Worm (Caenorhabditis elegans) whole organism, late embryonic: Measurements from ENCODE around the gene W07E11.1.
A peak's percentile ranks its signal among the peaks of the same experiment; 100 is the strongest.

Source experiments
- C08G9.2 ChIP-seq: sonication (generic microtip); optimal IDR thresholded peaks from 2 replicates; lab custom pipeline; 2016; ENCODE audit warnings: mild to moderate bottlenecking, missing genetic modification characterization, moderate library complexity, missing compliant biosample characterization
- C38D4.7 ChIP-seq: fragments of 200-800 bp; sonication (Bioruptor generic); optimal IDR thresholded peaks from 2 replicates; lab custom pipeline; 2018; ENCODE audit warnings: mild to moderate bottlenecking, missing genetic modification characterization, moderate library complexity, missing compliant biosample characterization
- K02D7.2 ChIP-seq: sonication (generic microtip); optimal IDR thresholded peaks from 2 replicates; lab custom pipeline; 2017; ENCODE audit warnings: mild to moderate bottlenecking, missing genetic modification characterization, missing compliant biosample characterization
- K09A11.1 ChIP-seq: sonication (generic microtip); optimal IDR thresholded peaks from 2 replicates; lab custom pipeline; 2017; ENCODE audit warnings: antibody characterized with exemption, mild to moderate bottlenecking, missing genetic modification characterization, missing compliant biosample characterization; ENCODE audit not compliant: insufficient read depth
- Y22D7AL.16 ChIP-seq: sonication (generic microtip); optimal IDR thresholded peaks from 2 replicates; lab custom pipeline; 2016; ENCODE audit warnings: missing genetic modification characterization, missing compliant biosample characterization
- ama-1 ChIP-seq: fragments of 150-350 bp; optimal IDR thresholded peaks from 2 replicates; lab custom pipeline; 2014
- ceh-14 ChIP-seq: sonication (generic microtip); optimal IDR thresholded peaks from 2 replicates; lab custom pipeline; 2016; ENCODE audit warnings: missing genotype, missing genetic modification characterization, missing compliant biosample characterization
- ceh-24 ChIP-seq: sonication (generic microtip); optimal IDR thresholded peaks from 2 replicates; lab custom pipeline; 2016; ENCODE audit warnings: mild to moderate bottlenecking, missing genetic modification characterization, missing compliant biosample characterization
- ceh-6 ChIP-seq: fragments of 200-800 bp; sonication (Bioruptor generic); optimal IDR thresholded peaks from 2 replicates; lab custom pipeline; 2018; ENCODE audit warnings: mild to moderate bottlenecking, missing genetic modification characterization, missing compliant biosample characterization
- che-1 ChIP-seq: sonication (generic microtip); optimal IDR thresholded peaks from 2 replicates; lab custom pipeline; 2016; ENCODE audit warnings: mild to moderate bottlenecking, missing genetic modification characterization, missing compliant biosample characterization
- elt-2 ChIP-seq: sonication (generic microtip); optimal IDR thresholded peaks from 2 replicates; lab custom pipeline; 2016; ENCODE audit warnings: missing genetic modification reagents, missing genetic modification characterization, missing compliant biosample characterization
- elt-4 ChIP-seq: sonication (generic microtip); optimal IDR thresholded peaks from 2 replicates; lab custom pipeline; 2016; ENCODE audit warnings: missing genetic modification characterization, missing compliant biosample characterization
- hlh-15 ChIP-seq: sonication (generic microtip); optimal IDR thresholded peaks from 2 replicates; lab custom pipeline; 2016; ENCODE audit warnings: missing genetic modification characterization, missing compliant biosample characterization
- hlh-30 ChIP-seq: sonication (generic microtip); optimal IDR thresholded peaks from 2 replicates; lab custom pipeline; 2017; ENCODE audit warnings: antibody characterized with exemption, missing genetic modification characterization, missing compliant biosample characterization; ENCODE audit not compliant: insufficient read depth
- lin-11 ChIP-seq: fragments of 200-800 bp; sonication (Bioruptor generic); optimal IDR thresholded peaks from 2 replicates; lab custom pipeline; 2018; ENCODE audit warnings: mild to moderate bottlenecking, missing genetic modification characterization, missing compliant biosample characterization
- nfya-1 ChIP-seq: sonication (generic microtip); optimal IDR thresholded peaks from 2 replicates; lab custom pipeline; 2017; ENCODE audit warnings: missing genetic modification characterization, mild to moderate bottlenecking, missing compliant biosample characterization, antibody characterized with exemption, moderate library complexity
- odd-2 ChIP-seq: sonication (generic microtip); optimal IDR thresholded peaks from 2 replicates; lab custom pipeline; 2017; ENCODE audit warnings: antibody characterized with exemption, mild to moderate bottlenecking, missing genetic modification characterization, missing compliant biosample characterization
- pat-9 ChIP-seq: fragments of 200-800 bp; sonication (Bioruptor generic); optimal IDR thresholded peaks from 2 replicates; lab custom pipeline; 2018; ENCODE audit warnings: mild to moderate bottlenecking, missing genetic modification characterization, moderate library complexity, missing compliant biosample characterization
- pax-1 ChIP-seq: fragments of 150-350 bp; optimal IDR thresholded peaks from 2 replicates; lab custom pipeline; 2014; ENCODE audit warnings: missing biosample characterization, missing genetic modification characterization
- sox-2 ChIP-seq: fragments of 200-800 bp; sonication (Bioruptor generic); IDR thresholded peaks from 2 replicates; pipeline ENCODE4 v1.3.6; 2022; ENCODE audit warnings: missing genetic modification reagents, missing genetic modification characterization, missing compliant biosample characterization
- sox-4 ChIP-seq: sonication (generic microtip); optimal IDR thresholded peaks from 2 replicates; lab custom pipeline; 2017; ENCODE audit warnings: mild to moderate bottlenecking, missing genetic modification characterization, inconsistent platforms, missing compliant biosample characterization
- syd-9 ChIP-seq: sonication (generic microtip); optimal IDR thresholded peaks from 2 replicates; lab custom pipeline; 2016; ENCODE audit warnings: mild to moderate bottlenecking, missing genetic modification characterization, moderate library complexity, missing compliant biosample characterization
- tbx-2 ChIP-seq: sonication (generic microtip); optimal IDR thresholded peaks from 2 replicates; lab custom pipeline; 2016; ENCODE audit warnings: missing genetic modification characterization, missing compliant biosample characterization
- tbx-7 ChIP-seq: sonication (generic microtip); optimal IDR thresholded peaks from 2 replicates; lab custom pipeline; 2016; ENCODE audit warnings: missing genotype, missing genetic modification characterization, missing compliant biosample characterization
- unc-3 ChIP-seq, 2 experiments: fragments of 200-800 bp in 1 of 2; sonication (Bioruptor generic) in 1 of 2; sonication (generic microtip) in 1 of 2; conservative IDR thresholded peaks in 1 of 2; optimal IDR thresholded peaks in 1 of 2; 2 replicates each; pipeline versions ENCODE4 v1.3.6 to Lab custom; 2016 to 2022; ENCODE audit warnings: missing compliant biosample characterization in 2 of 2, missing genetic modification characterization in 2 of 2, missing genetic modification reagents in 1 of 2
- unc-42 ChIP-seq: sonication (generic microtip); optimal IDR thresholded peaks from 2 replicates; lab custom pipeline; 2016; ENCODE audit warnings: missing genotype, missing genetic modification characterization, missing compliant biosample characterization
- unc-55 ChIP-seq: sonication (generic microtip); optimal IDR thresholded peaks from 2 replicates; lab custom pipeline; 2017; ENCODE audit warnings: missing biosample characterization, missing genetic modification reagents, missing genetic modification characterization
- zip-5 ChIP-seq: sonication (generic microtip); optimal IDR thresholded peaks from 2 replicates; lab custom pipeline; 2016; ENCODE audit warnings: missing genetic modification characterization, missing compliant biosample characterization

The W07E11.1 gene

ce11 chrX:10084050-10084672, at the start of gene W07E11.1:
W07E11.1 (plus strand) TSS chrX:10084622.
- no peak for TF ChIP-seq zip-5 (tag; lab: Kevin White, UChicago)
- no peak for TF ChIP-seq che-1 (tag; lab: Kevin White, UChicago)
- peak; percentile 94 for TF ChIP-seq elt-2 (tag; lab: Kevin White, UChicago)
- no peak for TF ChIP-seq odd-2 (tag; lab: Kevin White, UChicago)

ce11 chrX:10044473-10044872, 39.9 kb upstream of the W07E11.1 start:
- no peak for TF ChIP-seq hlh-30 (tag; lab: Kevin White, UChicago)
- TF ChIP-seq C38D4.7 (GFP tag; lab: Kevin White, UChicago) = no peak
- no peak for TF ChIP-seq lin-11 (tag; lab: Kevin White, UChicago)
- TF ChIP-seq tbx-7 (tag; lab: Kevin White, UChicago) = no peak
- no peak for TF ChIP-seq ama-1
- no peak for TF ChIP-seq nfya-1 (tag; lab: Kevin White, UChicago)
- TF ChIP-seq K02D7.2 = no peak
- no peak for TF ChIP-seq syd-9 (tag; lab: Kevin White, UChicago)
- no peak for TF ChIP-seq elt-2 (tag; lab: Kevin White, UChicago)
- no peak for TF ChIP-seq hlh-15 (tag; lab: Kevin White, UChicago)
- no peak for TF ChIP-seq tbx-2
- TF ChIP-seq unc-3 (GFP tag; conservative IDR thresholded peaks at IDR 0.05; lab: Robert Waterston, UW) = no peak
- TF ChIP-seq unc-3 (tag; optimal IDR thresholded peaks at IDR 0.05; lab: Kevin White, UChicago) = no peak

ce11 chrX:10047325-10047724, 37.1 kb upstream of the W07E11.1 start, which contains the start of gene ZC374.2:
ZC374.2 (minus strand) TSS chrX:10047425.
- TF ChIP-seq unc-55 (GFP tag; lab: Kevin White, UChicago) (peak; percentile 24), Y22D7AL.16 (tag; lab: Kevin White, UChicago) (no peak)
- TF ChIP-seq, all 69 proteins: peak for 1

ce11 chrX:10049160-10049559, 35.3 kb upstream of the W07E11.1 start, which contains the start of gene gnrr-3:
gnrr-3 (plus strand) TSS chrX:10049460.
- TF ChIP-seq nfya-1 (tag; lab: Kevin White, UChicago) (no peak), ceh-14 (no peak), pat-9 (tag; lab: Kevin White, UChicago) (no peak), K09A11.1 (tag; lab: Kevin White, UChicago) (no peak), pax-1 (tag; lab: Kevin White, UChicago) (no peak), C08G9.2 (tag; lab: Kevin White, UChicago) (no peak), sox-2 (GFP tag; lab: Robert Waterston, UW) (no peak), unc-42 (tag; lab: Kevin White, UChicago) (no peak), sox-4 (tag; lab: Kevin White, UChicago) (no peak), ceh-6 (GFP tag; lab: Kevin White, UChicago) (no peak), ceh-24 (tag; lab: Kevin White, UChicago) (no peak), elt-4 (tag; lab: Kevin White, UChicago) (no peak), hlh-30 (tag; lab: Kevin White, UChicago) (no peak)

- TF ChIP-seq elt-2 (tag; lab: Kevin White, UChicago) (peak; percentile 13), lin-11 (tag; lab: Kevin White, UChicago) (no peak)
Observed at ce11 chrX:10051625-10052024, 32.8 kb upstream of the W07E11.1 start.

ce11 chrX:10053742-10054409, 30.5 kb upstream of the W07E11.1 start, which contains the start of gene cbs-1:
cbs-1 (plus strand) TSS chrX:10054275.
- TF ChIP-seq elt-2 (tag; lab: Kevin White, UChicago) (peak; percentile 57), K02D7.2 (no peak)
